Fruit fly (Drosophila melanogaster) whole organism, embryonic: Measurements from ENCODE around the gene Tnpo-SR.

ENCODE experiments used
- Bteb2 ChIP-seq: fragments of 200-800 bp; sonication (Bioruptor generic); optimal IDR thresholded peaks from 2 replicates; lab custom pipeline; 2016; ENCODE audit warnings: missing biosample characterization, missing genetic modification characterization
- CG10321 ChIP-seq: fragments of 200-800 bp; sonication (Bioruptor generic); IDR thresholded peaks from 2 replicates; pipeline ENCODE4 v1.3.6; 2022; ENCODE audit warnings: missing biosample characterization, missing genetic modification characterization
- CG10959 ChIP-seq: fragments of 200-800 bp; sonication (Bioruptor generic); IDR thresholded peaks from 2 replicates; pipeline ENCODE4 v1.3.6; 2022; ENCODE audit warnings: missing biosample characterization, missing genetic modification characterization
- CG11398 ChIP-seq: fragments of 200-800 bp; sonication (Bioruptor generic); optimal IDR thresholded peaks from 2 replicates; lab custom pipeline; 2016; ENCODE audit warnings: missing biosample characterization, missing genetic modification characterization
- CG11504 ChIP-seq: fragments of 200-800 bp; sonication (Bioruptor generic); optimal IDR thresholded peaks from 3 replicates; lab custom pipeline; 2019; ENCODE audit warnings: missing biosample characterization, mild to moderate bottlenecking, missing genetic modification characterization, moderate library complexity
- CG11560 ChIP-seq: fragments of 200-800 bp; sonication (Bioruptor generic); IDR thresholded peaks from 3 replicates; pipeline ENCODE4 v1.3.6; 2022; ENCODE audit warnings: missing biosample characterization, missing genetic modification characterization
- CG14860 ChIP-seq: fragments of 200-800 bp; sonication (Bioruptor generic); IDR thresholded peaks from 3 replicates; pipeline ENCODE4 v1.3.6; 2022; ENCODE audit warnings: missing biosample characterization, missing genetic modification characterization; ENCODE audit not compliant: partially characterized antibody
- CG17385 ChIP-seq: fragments of 200-800 bp; sonication (Bioruptor generic); optimal IDR thresholded peaks from 3 replicates; lab custom pipeline; 2018; ENCODE audit warnings: missing biosample characterization, mild to moderate bottlenecking, missing genetic modification characterization
- CG18476 ChIP-seq: fragments of 200-800 bp; sonication (Bioruptor generic); optimal IDR thresholded peaks from 2 replicates; lab custom pipeline; 2016; ENCODE audit warnings: missing biosample characterization, mild to moderate bottlenecking, missing genetic modification characterization
- CG18764 ChIP-seq: fragments of 200-800 bp; sonication (Bioruptor generic); optimal IDR thresholded peaks from 3 replicates; lab custom pipeline; 2016; ENCODE audit warnings: missing biosample characterization, missing genetic modification characterization
- CG2120 ChIP-seq: fragments of 200-800 bp; sonication (Bioruptor generic); optimal IDR thresholded peaks from 3 replicates; lab custom pipeline; 2016; ENCODE audit warnings: missing biosample characterization, missing genetic modification characterization
- CG3407 ChIP-seq: fragments of 200-800 bp; sonication (Bioruptor generic); optimal IDR thresholded peaks from 2 replicates; lab custom pipeline; 2018; ENCODE audit warnings: missing biosample characterization, mild to moderate bottlenecking, missing genetic modification characterization
- CG34224 ChIP-seq: fragments of 200-800 bp; sonication (Bioruptor generic); IDR thresholded peaks from 3 replicates; pipeline ENCODE4 v1.3.6; 2022; ENCODE audit warnings: missing biosample characterization, missing genetic modification characterization; ENCODE audit not compliant: partially characterized antibody
- CG6765 ChIP-seq: fragments of 200-800 bp; sonication (Bioruptor generic); optimal IDR thresholded peaks from 3 replicates; lab custom pipeline; 2017; ENCODE audit warnings: missing biosample characterization, mild to moderate bottlenecking, missing genetic modification characterization
- CG7271 ChIP-seq: fragments of 200-800 bp; sonication (Bioruptor generic); optimal IDR thresholded peaks from 2 replicates; lab custom pipeline; 2018; ENCODE audit warnings: missing biosample characterization, mild to moderate bottlenecking, missing genetic modification characterization, moderate library complexity
- CG9437 ChIP-seq: fragments of 200-800 bp; sonication (Bioruptor generic); optimal IDR thresholded peaks from 2 replicates; lab custom pipeline; 2018; ENCODE audit warnings: missing biosample characterization, mild to moderate bottlenecking, missing genetic modification characterization
- CG9876 ChIP-seq: fragments of 200-800 bp; sonication (Bioruptor generic); optimal IDR thresholded peaks from 2 replicates; lab custom pipeline; 2016; ENCODE audit warnings: missing biosample characterization, missing genetic modification characterization
- CrebB ChIP-seq: fragments of 200-800 bp; sonication (Bioruptor generic); optimal IDR thresholded peaks from 3 replicates; lab custom pipeline; 2018; ENCODE audit warnings: missing biosample characterization, mild to moderate bottlenecking, missing genetic modification characterization
- Dbx ChIP-seq: fragments of 200-800 bp; sonication (Bioruptor generic); IDR thresholded peaks from 3 replicates; pipeline ENCODE4 v1.3.6; 2022; ENCODE audit warnings: missing biosample characterization, missing genetic modification characterization
- ERR ChIP-seq: fragments of 200-800 bp; sonication (Bioruptor generic); optimal IDR thresholded peaks from 2 replicates; lab custom pipeline; 2016; ENCODE audit warnings: missing biosample characterization, missing genetic modification characterization
- Fer1 ChIP-seq: fragments of 200-800 bp; sonication (Bioruptor generic); optimal IDR thresholded peaks from 2 replicates; lab custom pipeline; 2017; ENCODE audit warnings: missing biosample characterization, mild to moderate bottlenecking, missing genetic modification characterization
- Fer2 ChIP-seq: fragments of 200-800 bp; sonication (Bioruptor generic); optimal IDR thresholded peaks from 2 replicates; lab custom pipeline; 2018; ENCODE audit warnings: missing biosample characterization, mild to moderate bottlenecking, missing genetic modification characterization, moderate library complexity
- HLH4C ChIP-seq: fragments of 200-800 bp; sonication (Bioruptor generic); IDR thresholded peaks from 3 replicates; pipeline ENCODE4 v1.3.6; 2022; ENCODE audit warnings: missing biosample characterization, missing genetic modification characterization; ENCODE audit not compliant: partially characterized antibody
- Med ChIP-seq: fragments of 200-800 bp; sonication (Bioruptor generic); peaks from one replicate; lab custom pipeline; 2016; ENCODE audit warnings: missing biosample characterization, missing genetic modification characterization, mild to moderate bottlenecking, inconsistent platforms, moderate library complexity
- Neu2 ChIP-seq: fragments of 200-800 bp; sonication (Bioruptor generic); optimal IDR thresholded peaks from 3 replicates; lab custom pipeline; 2016; ENCODE audit warnings: missing biosample characterization, missing genetic modification characterization, borderline replicate concordance
- Nf-YB ChIP-seq: fragments of 200-800 bp; sonication (Bioruptor generic); optimal IDR thresholded peaks from 3 replicates; lab custom pipeline; 2019; ENCODE audit warnings: missing biosample characterization, mild to moderate bottlenecking, missing genetic modification characterization, moderate library complexity
- Nf-YC ChIP-seq: fragments of 200-800 bp; optimal IDR thresholded peaks from 3 replicates; lab custom pipeline; 2019; ENCODE audit warnings: missing biosample characterization, mild to moderate bottlenecking, missing genetic modification characterization, moderate library complexity
- NfI ChIP-seq: fragments of 200-800 bp; sonication (Bioruptor generic); optimal IDR thresholded peaks from 3 replicates; lab custom pipeline; 2018; ENCODE audit warnings: missing biosample characterization, mild to moderate bottlenecking, missing genetic modification characterization, moderate library complexity
- TFAM ChIP-seq: fragments of 200-800 bp; sonication (Bioruptor generic); optimal IDR thresholded peaks from 2 replicates; lab custom pipeline; 2017; ENCODE audit warnings: missing biosample characterization, missing genetic modification characterization, inconsistent platforms
- abd-A ChIP-seq: fragments of 200-800 bp; sonication (Bioruptor generic); optimal IDR thresholded peaks from 3 replicates; lab custom pipeline; 2019; ENCODE audit warnings: missing biosample characterization, mild to moderate bottlenecking, missing genetic modification characterization, moderate library complexity
- br ChIP-seq: fragments of >200 bp; optimal IDR thresholded peaks from 2 replicates; lab custom pipeline; 2017
- cato ChIP-seq: fragments of 200-800 bp; sonication (Bioruptor generic); optimal IDR thresholded peaks from 2 replicates; lab custom pipeline; 2016; ENCODE audit warnings: missing biosample characterization, missing genetic modification characterization, borderline replicate concordance
- ci ChIP-seq: fragments of 200-800 bp; sonication (Bioruptor generic); IDR thresholded peaks from 3 replicates; pipeline ENCODE4 v1.3.6; 2022; ENCODE audit warnings: missing biosample characterization, missing genetic modification characterization
- crol ChIP-seq: fragments of 200-800 bp; sonication (Bioruptor generic); IDR thresholded peaks from 2 replicates; pipeline ENCODE4 v1.3.6; 2022; ENCODE audit warnings: missing biosample characterization, missing genetic modification characterization
- dati ChIP-seq: fragments of 200-800 bp; sonication (Bioruptor generic); IDR thresholded peaks from 2 replicates; pipeline ENCODE4 v1.3.6; 2022; ENCODE audit warnings: missing biosample characterization, missing genetic modification characterization
- fru ChIP-seq: fragments of >200 bp; optimal IDR thresholded peaks from 2 replicates; lab custom pipeline; 2017
- gfzf ChIP-seq: fragments of 200-800 bp; sonication (Bioruptor generic); optimal IDR thresholded peaks from 2 replicates; lab custom pipeline; 2016; ENCODE audit warnings: missing biosample characterization, mild to moderate bottlenecking, missing genetic modification characterization, moderate library complexity
- grau ChIP-seq: fragments of 200-800 bp; optimal IDR thresholded peaks from 3 replicates; lab custom pipeline; 2019; ENCODE audit warnings: missing biosample characterization, mild to moderate bottlenecking, missing genetic modification characterization, moderate library complexity
- her ChIP-seq: fragments of 200-800 bp; sonication (Bioruptor generic); optimal IDR thresholded peaks from 2 replicates; lab custom pipeline; 2016; ENCODE audit warnings: missing biosample characterization, missing genetic modification characterization
- jing ChIP-seq: fragments of 200-800 bp; sonication (Bioruptor generic); optimal IDR thresholded peaks from 2 replicates; lab custom pipeline; 2018; ENCODE audit warnings: missing biosample characterization, mild to moderate bottlenecking, missing genetic modification characterization
- jumu ChIP-seq: fragments of 200-800 bp; sonication (Bioruptor generic); optimal IDR thresholded peaks from 3 replicates; lab custom pipeline; 2016; ENCODE audit warnings: missing biosample characterization, missing genetic modification characterization
- kay ChIP-seq: fragments of 200-800 bp; sonication (Bioruptor generic); optimal IDR thresholded peaks from 2 replicates; lab custom pipeline; 2016; ENCODE audit warnings: missing biosample characterization, missing genetic modification characterization
- kni ChIP-seq: fragments of 200-800 bp; sonication (Bioruptor generic); optimal IDR thresholded peaks from 3 replicates; lab custom pipeline; 2017; ENCODE audit warnings: mild to moderate bottlenecking, missing biosample characterization, missing genetic modification reagents, missing genetic modification characterization
- oc ChIP-seq: fragments of 200-800 bp; sonication (Bioruptor generic); optimal IDR thresholded peaks from 2 replicates; lab custom pipeline; 2018; ENCODE audit warnings: missing biosample characterization, mild to moderate bottlenecking, missing genetic modification characterization, moderate library complexity
- row ChIP-seq: fragments of 200-800 bp; sonication (Bioruptor generic); IDR thresholded peaks from 3 replicates; pipeline ENCODE4 v1.3.6; 2022; ENCODE audit warnings: missing biosample characterization, missing genetic modification characterization
- schlank ChIP-seq: fragments of 200-800 bp; sonication (Bioruptor generic); optimal IDR thresholded peaks from 2 replicates; lab custom pipeline; 2018; ENCODE audit warnings: missing biosample characterization, mild to moderate bottlenecking, missing genetic modification characterization
- sens ChIP-seq: fragments of 200-800 bp; sonication (Bioruptor generic); peaks from one replicate; lab custom pipeline; 2016; ENCODE audit warnings: missing biosample characterization, missing genetic modification characterization
- seq ChIP-seq: fragments of 200-800 bp; sonication (Bioruptor generic); IDR thresholded peaks from 2 replicates; pipeline ENCODE4 v1.3.6; 2022; ENCODE audit warnings: missing biosample characterization, missing genetic modification characterization
- slp2 ChIP-seq: fragments of 200-800 bp; sonication (Bioruptor generic); optimal IDR thresholded peaks from 2 replicates; lab custom pipeline; 2016; ENCODE audit warnings: missing biosample characterization, missing genetic modification characterization
- tx ChIP-seq: fragments of 200-800 bp; sonication (Bioruptor generic); optimal IDR thresholded peaks from 2 replicates; lab custom pipeline; 2016; ENCODE audit warnings: missing biosample characterization, missing genetic modification characterization
- vnd ChIP-seq: fragments of 200-800 bp; sonication (Bioruptor generic); IDR thresholded peaks from 3 replicates; pipeline ENCODE4 v1.3.6; 2022; ENCODE audit warnings: missing biosample characterization, missing genetic modification characterization; ENCODE audit not compliant: partially characterized antibody

The Tnpo-SR gene

DNA sequence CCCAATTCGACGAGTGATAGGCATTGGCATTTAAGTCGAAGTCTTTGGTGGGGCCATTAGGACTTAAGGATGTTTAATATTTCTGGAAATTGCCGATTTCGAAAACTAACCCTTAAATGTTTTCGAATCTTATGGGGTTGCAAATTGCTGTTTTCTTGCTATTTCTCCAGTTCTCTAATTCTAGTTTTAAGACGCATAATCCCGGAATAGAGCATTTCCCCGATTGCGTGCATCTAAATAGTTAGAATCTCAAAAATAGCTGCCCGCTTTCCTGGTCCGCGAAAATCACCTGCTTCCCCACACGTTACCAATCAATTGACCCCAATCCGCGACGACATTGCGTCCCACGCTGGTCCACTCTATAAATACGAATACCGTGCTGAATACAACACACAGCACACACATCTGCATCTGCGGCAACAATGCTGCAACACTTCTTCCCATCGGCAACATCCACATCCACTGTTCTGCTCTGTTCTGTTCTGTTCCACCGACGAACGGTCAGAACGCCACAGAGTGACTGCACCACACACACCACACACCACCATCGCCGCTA lies 7.7 kb upstream of the Tnpo-SR start, which contains the start of gene Bacc (continued):
- TF ChIP-seq HLH4C (GFP tag; lab: Robert Waterston, UW) (no peak), CG17385 (GFP tag; lab: Kevin White, UChicago) (peak; percentile 79), crol (GFP tag; lab: Robert Waterston, UW) (no peak), gfzf (GFP tag; lab: Kevin White, UChicago) (no peak), br (no peak), oc (tag; lab: Kevin White, UChicago) (peak; percentile 55), CG11504 (peak; percentile 94), CG34224 (GFP tag; lab: Robert Waterston, UW) (no peak), her (GFP tag; lab: Kevin White, UChicago) (peak; percentile 88), CG3407 (peak; percentile 70), tx (GFP tag; lab: Kevin White, UChicago) (peak; percentile 85), CG10959 (GFP tag; lab: Robert Waterston, UW) (no peak), CG9437 (peak; percentile 90), CG18476 (GFP tag; lab: Kevin White, UChicago) (peak; percentile 80), cato (peak; percentile 61), CG6765 (GFP tag; lab: Kevin White, UChicago) (peak; percentile 73), TFAM (GFP tag; lab: Kevin White, UChicago) (peak; percentile 38), CG18764 (GFP tag; lab: Kevin White, UChicago) (peak; percentile 78), ci (GFP tag; lab: Robert Waterston, UW) (no peak), CG2120 (GFP tag; lab: Kevin White, UChicago) (peak; percentile 94), NfI (peak; percentile 83), CG14860 (GFP tag; lab: Robert Waterston, UW) (no peak), CG11560 (tag; lab: Robert Waterston, UW) (no peak), CrebB (tag; lab: Kevin White, UChicago) (peak; percentile 71), kay (GFP tag; lab: Kevin White, UChicago) (peak; percentile 50), seq (GFP tag; lab: Robert Waterston, UW) (no peak), Nf-YB (GFP tag; lab: Kevin White, UChicago) (peak; percentile 61), abd-A (no peak), Bteb2 (GFP tag; lab: Kevin White, UChicago) (peak; percentile 86), CG10321 (GFP tag; lab: Robert Waterston, UW) (no peak), vnd (no peak), CG9876 (GFP tag; lab: Kevin White, UChicago) (peak; percentile 79), CG11398 (GFP tag; lab: Kevin White, UChicago) (peak; percentile 88), sens (GFP tag; lab: Kevin White, UChicago) (peak; percentile 96), Nf-YC (tag; lab: Kevin White, UChicago) (peak; percentile 64), Dbx (GFP tag; lab: Robert Waterston, UW) (no peak), Med (peak; percentile 97), grau (peak; percentile 89), slp2 (peak; percentile 83), dati (GFP tag; lab: Robert Waterston, UW) (no peak), CG7271 (tag; lab: Kevin White, UChicago) (no peak), row (GFP tag; lab: Robert Waterston, UW) (no peak), jumu (GFP tag; lab: Kevin White, UChicago) (no peak), Fer2 (peak; percentile 70), jing (peak; percentile 73), Fer1 (GFP tag; lab: Kevin White, UChicago) (peak; percentile 91), schlank (peak; percentile 77), kni (peak; percentile 50), ERR (GFP tag; lab: Kevin White, UChicago) (peak; percentile 87), fru (no peak), Neu2 (GFP tag; lab: Kevin White, UChicago) (no peak)
